Fruit fly (Drosophila melanogaster) S2 (cell line): ENCODE data around the gene ct.

ENCODE experiments used
- CG8478 ChIP-seq: fragments of >200 bp; optimal IDR thresholded peaks from 2 replicates; lab custom pipeline; 2018
- CTCF ChIP-seq, 2 experiments: fragments of >200 bp; optimal IDR thresholded peaks; 2 replicates each; lab custom pipeline; 2018

dm6 chrX:7618195-7618594, 10.0 kb downstream of the ct start:
- no peak for TF ChIP-seq CTCF (optimal IDR thresholded peaks at IDR 0.05; lab: Kevin White, UChicago)
- TF ChIP-seq CG8478 (lab: Kevin White, UChicago) = no peak
